Fruit fly (Drosophila melanogaster): ENCODE measurements around the gene y.
A peak's percentile ranks its signal among the peaks of the same experiment; 100 is the strongest.

y gene

dm6 chrX:361418-361817 is 5.1 kb downstream of the y start:
- TF ChIP-seq CG34367 (tag; optimal IDR thresholded peaks at IDR 0.05) = peak; percentile 91
- TF ChIP-seq EcR (GFP tag; optimal IDR thresholded peaks at IDR 0.05) = peak; percentile 26
- peak; percentile 58 for TF ChIP-seq CG8301 (tag; optimal IDR thresholded peaks at IDR 0.05)
- TF ChIP-seq D1 (tag; optimal IDR thresholded peaks at IDR 0.05) = peak; percentile 72
- TF ChIP-seq CG32121 (GFP tag; IDR thresholded peaks at IDR 0.05) = peak; percentile 42; the same call in 1 of the 2 replicates
- TF ChIP-seq CG17806 (tag; optimal IDR thresholded peaks at IDR 0.05) = peak; percentile 74
- TF ChIP-seq CG4496 (GFP tag; IDR thresholded peaks at IDR 0.05) = peak; percentile 90
- TF ChIP-seq Pif1B (GFP tag; optimal IDR thresholded peaks at IDR 0.05) = no peak
- peak; percentile 71 for TF ChIP-seq fd96Ca (GFP tag; IDR thresholded peaks at IDR 0.05)
- no peak for TF ChIP-seq CG10348 (GFP tag; IDR thresholded peaks at IDR 0.05)
- peak; percentile 78 for TF ChIP-seq CG15710 (tag; optimal IDR thresholded peaks at IDR 0.05)
- peak; percentile 28 for TF ChIP-seq Pif1A (GFP tag; optimal IDR thresholded peaks at IDR 0.05)
- TF ChIP-seq gl (tag; optimal IDR thresholded peaks at IDR 0.05) = peak; percentile 86
- peak; percentile 60 for TF ChIP-seq CG8159 (tag; optimal IDR thresholded peaks at IDR 0.05)
- peak; percentile 81 for TF ChIP-seq CG14655 (GFP tag; optimal IDR thresholded peaks at IDR 0.05)
- TF ChIP-seq Ets98B (GFP tag; IDR thresholded peaks at IDR 0.05) = no peak; the same call in 1 of the 2 replicates
- no peak for TF ChIP-seq CG13204 (GFP tag; optimal IDR thresholded peaks at IDR 0.05)
- peak; percentile 87 for TF ChIP-seq rn (GFP tag; IDR thresholded peaks at IDR 0.05)
- TF ChIP-seq CG9948 (tag; optimal IDR thresholded peaks at IDR 0.05) = peak; percentile 74
- peak; percentile 67; the same call in 1 of the 2 replicates for TF ChIP-seq CG12605 (GFP tag; IDR thresholded peaks at IDR 0.05)
- peak; percentile 63 for TF ChIP-seq Snoo (tag; optimal IDR thresholded peaks at IDR 0.05)

- TF ChIP-seq D1 (tag; optimal IDR thresholded peaks at IDR 0.05) (no peak), CG12605 (GFP tag; IDR thresholded peaks at IDR 0.05) (no peak), CG9948 (tag; optimal IDR thresholded peaks at IDR 0.05) (no peak), EcR (GFP tag; optimal IDR thresholded peaks at IDR 0.05) (no peak), fd96Ca (GFP tag; IDR thresholded peaks at IDR 0.05) (no peak), CG13204 (GFP tag; optimal IDR thresholded peaks at IDR 0.05) (no peak), CG15710 (tag; optimal IDR thresholded peaks at IDR 0.05) (no peak), rn (GFP tag; IDR thresholded peaks at IDR 0.05) (no peak), CG14655 (GFP tag; optimal IDR thresholded peaks at IDR 0.05) (no peak), CG8301 (tag; optimal IDR thresholded peaks at IDR 0.05) (no peak), CG10348 (GFP tag; IDR thresholded peaks at IDR 0.05) (no peak), gl (tag; optimal IDR thresholded peaks at IDR 0.05) (no peak), Pif1B (GFP tag; optimal IDR thresholded peaks at IDR 0.05) (no peak), CG32121 (GFP tag; IDR thresholded peaks at IDR 0.05) (no peak), CG17806 (tag; optimal IDR thresholded peaks at IDR 0.05) (no peak), Ets98B (GFP tag; IDR thresholded peaks at IDR 0.05) (no peak), Pif1A (GFP tag; optimal IDR thresholded peaks at IDR 0.05) (no peak), CG4496 (GFP tag; IDR thresholded peaks at IDR 0.05) (no peak), Snoo (tag; optimal IDR thresholded peaks at IDR 0.05) (no peak), CG34367 (tag; optimal IDR thresholded peaks at IDR 0.05) (no peak)
These were observed 5.9 kb downstream of the y start for dm6 chrX:362073-362674.

DNA sequence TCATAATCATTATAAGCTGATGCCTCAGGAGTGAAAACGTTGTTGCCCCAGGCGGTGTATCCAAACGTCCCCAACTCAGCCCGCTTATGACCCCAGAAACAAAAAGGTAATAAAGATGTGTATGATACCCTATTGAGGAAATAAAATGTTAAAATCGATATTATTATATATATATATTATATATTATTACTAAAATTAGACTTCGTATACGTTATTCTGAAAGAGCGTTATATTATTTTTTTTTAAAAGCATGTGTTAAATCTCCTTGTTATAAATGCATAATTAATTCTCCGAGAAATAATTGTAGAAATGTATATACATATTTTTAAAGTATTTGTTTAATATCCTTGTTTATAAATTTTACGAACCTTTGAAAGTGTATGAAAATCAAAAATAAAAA is 7.7 kb downstream of the y start:
- TF ChIP-seq CG8301 (tag; optimal IDR thresholded peaks at IDR 0.05) = peak; percentile 6
- peak; percentile 66 for TF ChIP-seq CG8159 (tag; optimal IDR thresholded peaks at IDR 0.05)
- no peak for TF ChIP-seq CG34367 (tag; optimal IDR thresholded peaks at IDR 0.05)
- TF ChIP-seq CG17806 (tag; optimal IDR thresholded peaks at IDR 0.05) = peak; percentile 1
- peak; percentile 51 for TF ChIP-seq CG9948 (tag; optimal IDR thresholded peaks at IDR 0.05)
- TF ChIP-seq CG15710 (tag; optimal IDR thresholded peaks at IDR 0.05) = peak; percentile 53

DNA sequence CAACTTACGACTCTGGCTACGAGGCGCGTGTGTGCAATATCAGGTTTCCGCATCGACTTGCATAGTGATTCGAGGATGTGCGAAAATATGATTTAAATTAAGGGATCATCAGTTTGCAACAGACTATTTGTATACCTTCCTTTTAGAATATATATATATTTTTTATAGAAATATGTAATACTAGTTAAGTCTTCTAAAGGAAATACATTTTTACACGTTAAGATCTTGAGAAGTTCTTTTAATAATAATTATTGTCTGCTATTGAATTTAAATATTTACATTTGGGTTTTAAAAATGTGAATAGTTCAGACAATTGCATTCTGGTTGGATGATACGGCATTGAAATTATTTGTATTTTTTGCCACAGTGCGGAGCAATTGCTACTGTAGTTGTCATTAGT is 10.5 kb downstream of the y start:
- TF ChIP-seq CG34367 (tag; optimal IDR thresholded peaks at IDR 0.05) = peak; percentile 9
- TF ChIP-seq EcR (GFP tag; optimal IDR thresholded peaks at IDR 0.05) = no peak
- no peak for TF ChIP-seq D1 (tag; optimal IDR thresholded peaks at IDR 0.05)
- no peak for TF ChIP-seq gl (tag; optimal IDR thresholded peaks at IDR 0.05)
- peak; percentile 59 for TF ChIP-seq CG17806 (tag; optimal IDR thresholded peaks at IDR 0.05)
- TF ChIP-seq Pif1B (GFP tag; optimal IDR thresholded peaks at IDR 0.05) = peak; percentile 17
- peak; percentile 49 for TF ChIP-seq CG14655 (GFP tag; optimal IDR thresholded peaks at IDR 0.05)
- no peak for TF ChIP-seq CG12605 (GFP tag; IDR thresholded peaks at IDR 0.05)
- TF ChIP-seq Pif1A (GFP tag; optimal IDR thresholded peaks at IDR 0.05) = peak; percentile 17
- TF ChIP-seq rn (GFP tag; IDR thresholded peaks at IDR 0.05) = no peak
- TF ChIP-seq CG10348 (GFP tag; IDR thresholded peaks at IDR 0.05) = no peak
- peak; percentile 65 for TF ChIP-seq CG8159 (tag; optimal IDR thresholded peaks at IDR 0.05)
- no peak for TF ChIP-seq Ets98B (GFP tag; IDR thresholded peaks at IDR 0.05)
- TF ChIP-seq CG32121 (GFP tag; IDR thresholded peaks at IDR 0.05) = no peak
- peak; percentile 51 for TF ChIP-seq CG9948 (tag; optimal IDR thresholded peaks at IDR 0.05)
- TF ChIP-seq Snoo (tag; optimal IDR thresholded peaks at IDR 0.05) = no peak
- TF ChIP-seq CG15710 (tag; optimal IDR thresholded peaks at IDR 0.05) = peak; percentile 55

DNA sequence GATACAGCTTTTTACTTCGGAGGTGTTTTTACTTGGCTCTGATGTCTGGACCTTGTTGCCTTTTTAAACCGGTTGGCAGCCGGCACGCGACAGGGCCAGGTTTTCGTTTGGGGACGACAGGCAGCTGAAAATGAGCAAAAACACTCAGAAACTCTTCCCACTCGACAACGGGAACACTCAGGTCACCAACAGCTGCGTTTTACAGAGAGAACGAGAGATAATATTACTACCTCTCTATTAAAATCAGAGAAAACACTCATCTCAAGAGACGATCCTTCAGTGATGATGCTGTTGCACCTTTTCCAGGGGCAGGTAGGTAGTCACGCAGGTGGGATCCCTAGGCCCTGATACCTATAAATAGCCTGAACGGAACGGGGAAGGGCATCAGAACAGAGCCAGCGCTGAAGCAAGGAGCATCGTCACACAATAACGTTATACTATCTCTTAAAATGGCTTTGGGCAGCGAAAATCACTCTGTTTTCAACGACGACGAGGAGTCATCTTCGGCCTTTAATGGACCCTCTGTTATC is 13.4 kb downstream of the y start, which contains the start of gene ac:
TSS of gene ac (plus strand) at position 387 of the 530 bp plus-strand sequence.
- no peak for TF ChIP-seq CG8159 (tag; optimal IDR thresholded peaks at IDR 0.05)
- no peak for TF ChIP-seq D1 (tag; optimal IDR thresholded peaks at IDR 0.05)
- peak; percentile 22 for TF ChIP-seq EcR (GFP tag; optimal IDR thresholded peaks at IDR 0.05)
- no peak for TF ChIP-seq CG15710 (tag; optimal IDR thresholded peaks at IDR 0.05)

dm6 chrX:377388-377787 is 21.1 kb downstream of the y start:
- no peak for TF ChIP-seq CG8301 (tag; optimal IDR thresholded peaks at IDR 0.05)
- no peak for TF ChIP-seq Snoo (tag; optimal IDR thresholded peaks at IDR 0.05)
- TF ChIP-seq CG12605 (GFP tag; IDR thresholded peaks at IDR 0.05) = no peak
- TF ChIP-seq gl (tag; optimal IDR thresholded peaks at IDR 0.05) = no peak

Data from whole organism, pupa.